Fruit fly (Drosophila melanogaster) whole organism, prepupa: ENCODE measurements around the gene dmrt99B.

Experiments used
- CG10631 ChIP-seq: fragments of 200-800 bp; sonication (Bioruptor generic); optimal IDR thresholded peaks from 2 replicates; lab custom pipeline; 2016; ENCODE audit warnings: missing biosample characterization, missing genetic modification characterization
- CG10669 ChIP-seq: fragments of 200-800 bp; sonication (Bioruptor generic); optimal IDR thresholded peaks from 3 replicates; lab custom pipeline; 2018; ENCODE audit warnings: missing biosample characterization, mild to moderate bottlenecking, missing genetic modification characterization, moderate library complexity
- CG11902 ChIP-seq: fragments of 200-800 bp; sonication (Bioruptor generic); optimal IDR thresholded peaks from 3 replicates; lab custom pipeline; 2016; ENCODE audit warnings: missing biosample characterization, missing genetic modification characterization
- CG15336 ChIP-seq: fragments of 200-800 bp; sonication (Bioruptor generic); IDR thresholded peaks from 2 replicates; pipeline ENCODE4 v1.3.6; 2022; ENCODE audit warnings: missing biosample characterization, missing genetic modification characterization
- CG3032 ChIP-seq: fragments of 200-800 bp; optimal IDR thresholded peaks from 2 replicates; lab custom pipeline; 2019; ENCODE audit warnings: missing biosample characterization, mild to moderate bottlenecking, missing genetic modification characterization, moderate library complexity
- CG31627 ChIP-seq: fragments of 200-800 bp; sonication (Bioruptor generic); optimal IDR thresholded peaks from 3 replicates; lab custom pipeline; 2016; ENCODE audit warnings: missing biosample characterization, missing genetic modification characterization
- CG32006 ChIP-seq: fragments of 200-800 bp; sonication (Bioruptor generic); optimal IDR thresholded peaks from 3 replicates; lab custom pipeline; 2017; ENCODE audit warnings: missing biosample characterization, mild to moderate bottlenecking, missing genetic modification characterization
- CG34406 ChIP-seq: fragments of 200-800 bp; sonication (Bioruptor generic); optimal IDR thresholded peaks from 3 replicates; lab custom pipeline; 2016; ENCODE audit warnings: missing biosample characterization, missing genetic modification characterization
- CG3919 ChIP-seq: fragments of 200-800 bp; sonication (Bioruptor generic); optimal IDR thresholded peaks from 3 replicates; lab custom pipeline; 2016; ENCODE audit warnings: missing biosample characterization, missing genetic modification characterization
- CG6276 ChIP-seq: fragments of 200-800 bp; sonication (Bioruptor generic); optimal IDR thresholded peaks from 2 replicates; lab custom pipeline; 2017; ENCODE audit warnings: missing biosample characterization, mild to moderate bottlenecking, missing genetic modification characterization
- CG6854 ChIP-seq: fragments of 200-800 bp; sonication (Bioruptor generic); optimal IDR thresholded peaks from 2 replicates; lab custom pipeline; 2017; ENCODE audit warnings: missing biosample characterization, mild to moderate bottlenecking, missing genetic modification characterization
- CG8119 ChIP-seq: fragments of 200-800 bp; sonication (Bioruptor generic); IDR thresholded peaks from 3 replicates; pipeline ENCODE4 v1.3.6; 2022; ENCODE audit warnings: missing biosample characterization, missing genetic modification characterization
- CG8319 ChIP-seq: fragments of 200-800 bp; sonication (Bioruptor generic); optimal IDR thresholded peaks from 3 replicates; lab custom pipeline; 2016; ENCODE audit warnings: missing biosample characterization, missing genetic modification characterization
- CG8632 ChIP-seq: fragments of 200-800 bp; sonication (Bioruptor generic); optimal IDR thresholded peaks from 3 replicates; lab custom pipeline; 2016; ENCODE audit warnings: missing biosample characterization, missing genetic modification characterization
- CG9139 ChIP-seq: fragments of 200-800 bp; sonication (Bioruptor generic); optimal IDR thresholded peaks from 3 replicates; lab custom pipeline; 2017; ENCODE audit warnings: missing biosample characterization, mild to moderate bottlenecking, missing genetic modification characterization
- Eip75B ChIP-seq: fragments of 200-800 bp; sonication (Bioruptor generic); optimal IDR thresholded peaks from 3 replicates; lab custom pipeline; 2016; ENCODE audit warnings: missing biosample characterization, missing genetic modification characterization
- Ets96B ChIP-seq: fragments of 200-800 bp; optimal IDR thresholded peaks from 2 replicates; lab custom pipeline; 2019; ENCODE audit warnings: missing biosample characterization, mild to moderate bottlenecking, missing genetic modification characterization, moderate library complexity
- Gug ChIP-seq: fragments of 200-800 bp; sonication (Bioruptor generic); IDR thresholded peaks from 2 replicates; pipeline ENCODE4 v1.3.6; 2022; ENCODE audit warnings: missing biosample characterization, missing genetic modification characterization
- Hr38 ChIP-seq: sonication (Bioruptor generic); optimal IDR thresholded peaks from 2 replicates; lab custom pipeline; 2016; ENCODE audit warnings: missing biosample characterization, missing genetic modification characterization
- Hr39 ChIP-seq: fragments of 200-800 bp; sonication (Bioruptor generic); optimal IDR thresholded peaks from 2 replicates; lab custom pipeline; 2016; ENCODE audit warnings: missing biosample characterization, missing genetic modification characterization
- Hr4 ChIP-seq: fragments of 200-800 bp; sonication (Bioruptor generic); optimal IDR thresholded peaks from 3 replicates; lab custom pipeline; 2016; ENCODE audit warnings: missing biosample characterization, missing genetic modification characterization
- OdsH ChIP-seq: fragments of 200-800 bp; sonication (Bioruptor generic); optimal IDR thresholded peaks from 3 replicates; lab custom pipeline; 2016; ENCODE audit warnings: missing biosample characterization, missing genetic modification characterization
- Smox ChIP-seq: fragments of 200-800 bp; sonication (Bioruptor generic); optimal IDR thresholded peaks from 3 replicates; lab custom pipeline; 2016; ENCODE audit warnings: missing biosample characterization, missing genetic modification characterization
- Sox14 ChIP-seq: fragments of 200-800 bp; sonication (Bioruptor generic); optimal IDR thresholded peaks from 3 replicates; lab custom pipeline; 2016; ENCODE audit warnings: missing biosample characterization, missing genetic modification characterization
- acj6 ChIP-seq: fragments of 200-800 bp; sonication (Bioruptor generic); optimal IDR thresholded peaks from 3 replicates; lab custom pipeline; 2016; ENCODE audit warnings: missing biosample characterization, missing genetic modification characterization
- dsx ChIP-seq: fragments of 200-800 bp; optimal IDR thresholded peaks from 3 replicates; lab custom pipeline; 2019; ENCODE audit warnings: missing biosample characterization, mild to moderate bottlenecking, missing genetic modification characterization, moderate library complexity; ENCODE audit not compliant: poor library complexity, severe bottlenecking
- eg ChIP-seq: fragments of 200-800 bp; sonication (Bioruptor generic); IDR thresholded peaks from 3 replicates; pipeline ENCODE4 v1.3.6; 2022; ENCODE audit warnings: missing biosample characterization, missing genetic modification characterization
- fd59A ChIP-seq: fragments of 200-800 bp; sonication (Bioruptor generic); optimal IDR thresholded peaks from 2 replicates; lab custom pipeline; 2017; ENCODE audit warnings: missing biosample characterization, mild to moderate bottlenecking, missing genetic modification characterization, missing genetic modification reagents
- fkh ChIP-seq: fragments of 200-800 bp; sonication (Bioruptor generic); optimal IDR thresholded peaks from 3 replicates; lab custom pipeline; 2017; ENCODE audit warnings: missing biosample characterization, mild to moderate bottlenecking, missing genetic modification characterization, moderate library complexity
- spab ChIP-seq: fragments of 200-800 bp; sonication (Bioruptor generic); optimal IDR thresholded peaks from 2 replicates; lab custom pipeline; 2017; ENCODE audit warnings: missing biosample characterization, mild to moderate bottlenecking, missing genetic modification characterization, missing genetic modification reagents
- svp ChIP-seq: fragments of 200-800 bp; sonication (Bioruptor generic); peaks from one replicate; lab custom pipeline; 2016; ENCODE audit warnings: missing biosample characterization, missing genetic modification characterization

dmrt99B gene

dm6 chr3R:29692009-29692641, at the start of gene dmrt99B:
dmrt99B (plus strand) TSS chr3R:29692591.
- peak; percentile 29 for TF ChIP-seq Sox14 (GFP tag; lab: Kevin White, UChicago)
- 0 out of 3 replicates have a peak, but pooled peaks have one; percentile 20 for TF ChIP-seq eg (GFP tag; lab: Robert Waterston, UW)
- no peak for TF ChIP-seq OdsH
- TF ChIP-seq dsx = peak; percentile 43
- no peak for TF ChIP-seq CG10669 (GFP tag; lab: Kevin White, UChicago)
- no peak for TF ChIP-seq Hr39 (GFP tag; lab: Kevin White, UChicago)
- TF ChIP-seq Eip75B (GFP tag; lab: Kevin White, UChicago) = no peak
- no peak for TF ChIP-seq CG8319 (GFP tag; lab: Kevin White, UChicago)

dm6 chr3R:29651488-29651887, 40.9 kb upstream of the dmrt99B start:
- TF ChIP-seq CG31627 (GFP tag; lab: Kevin White, UChicago) (peak; percentile 12), fd59A (no peak)
- TF ChIP-seq, all 60 proteins: peak for 1

- TF ChIP-seq CG11902 (no peak), CG10631 (GFP tag; lab: Kevin White, UChicago) (no peak), Gug (GFP tag; lab: Robert Waterston, UW) (no peak), fkh (GFP tag; lab: Kevin White, UChicago) (no peak), CG10669 (GFP tag; lab: Kevin White, UChicago) (no peak), CG32006 (no peak), CG31627 (GFP tag; lab: Kevin White, UChicago) (no peak), Hr4 (GFP tag; lab: Kevin White, UChicago) (no peak), CG15336 (GFP tag; lab: Robert Waterston, UW) (no peak), dsx (no peak)
Observed at dm6 chr3R:29659950-29660349, 32.4 kb upstream of the dmrt99B start, which contains the start of gene Dop1R2. Dop1R2 (minus strand) TSS chr3R:29659984.

dm6 chr3R:29664183-29664829, 28.1 kb upstream of the dmrt99B start, which contains the start of gene ppk21:
ppk21 (plus strand) TSS chr3R:29664779.
- TF ChIP-seq CG8119 (GFP tag; lab: Robert Waterston, UW) (no peak), svp (peak; percentile 29)

- TF ChIP-seq CG34406 (GFP tag; lab: Kevin White, UChicago) = no peak
- TF ChIP-seq CG3032 = no peak
- no peak for TF ChIP-seq CG8119 (GFP tag; lab: Robert Waterston, UW)
- no peak for TF ChIP-seq acj6
- TF ChIP-seq CG6276 (GFP tag; lab: Kevin White, UChicago) = no peak
- TF ChIP-seq CG3919 (GFP tag; lab: Kevin White, UChicago) = no peak
- TF ChIP-seq Smox (GFP tag; lab: Kevin White, UChicago) = no peak
- no peak for TF ChIP-seq Hr38 (GFP tag; lab: Kevin White, UChicago)
- no peak for TF ChIP-seq CG9139 (GFP tag; lab: Kevin White, UChicago)
- no peak for TF ChIP-seq Eip75B (GFP tag; lab: Kevin White, UChicago)
- no peak for TF ChIP-seq CG8632 (GFP tag; lab: Kevin White, UChicago)
- no peak for TF ChIP-seq OdsH
- TF ChIP-seq Ets96B (tag; lab: Kevin White, UChicago) = no peak
- TF ChIP-seq CG6854 (GFP tag; lab: Kevin White, UChicago) = no peak
- TF ChIP-seq CG11902 = no peak
- TF ChIP-seq spab (GFP tag; lab: Kevin White, UChicago) = no peak
Observed at dm6 chr3R:29668777-29669176, 23.6 kb upstream of the dmrt99B start, which contains the start of the genes ppk20 and ppk30. ppk20 (minus strand) TSS chr3R:29668877. ppk30 (plus strand) TSS chr3R:29669149.
